Fruit fly (Drosophila melanogaster) whole organism, prepupa: ENCODE measurements around the gene CG7430.
"Not testable (repeated sequence)": the region's sequence is repeated elsewhere in the genome, so short reads cannot be mapped to it uniquely, and the experiment has no call there.

Experiments used
- CG10631 ChIP-seq: fragments of 200-800 bp; sonication (Bioruptor generic); optimal IDR thresholded peaks from 2 replicates; lab custom pipeline; 2016; ENCODE audit warnings: missing biosample characterization, missing genetic modification characterization
- CG10669 ChIP-seq: fragments of 200-800 bp; sonication (Bioruptor generic); optimal IDR thresholded peaks from 3 replicates; lab custom pipeline; 2018; ENCODE audit warnings: missing biosample characterization, mild to moderate bottlenecking, missing genetic modification characterization, moderate library complexity
- CG11294 ChIP-seq: fragments of 200-800 bp; sonication (Bioruptor generic); IDR thresholded peaks from 2 replicates; pipeline ENCODE4 v1.3.6; 2022; ENCODE audit warnings: missing biosample characterization, missing genetic modification characterization
- CG11902 ChIP-seq: fragments of 200-800 bp; sonication (Bioruptor generic); optimal IDR thresholded peaks from 3 replicates; lab custom pipeline; 2016; ENCODE audit warnings: missing biosample characterization, missing genetic modification characterization
- CG1621 ChIP-seq: fragments of 200-800 bp; sonication (Bioruptor generic); optimal IDR thresholded peaks from 3 replicates; lab custom pipeline; 2018; ENCODE audit warnings: missing biosample characterization, mild to moderate bottlenecking, missing genetic modification characterization
- CG3032 ChIP-seq: fragments of 200-800 bp; optimal IDR thresholded peaks from 2 replicates; lab custom pipeline; 2019; ENCODE audit warnings: missing biosample characterization, mild to moderate bottlenecking, missing genetic modification characterization, moderate library complexity
- CG34406 ChIP-seq: fragments of 200-800 bp; sonication (Bioruptor generic); optimal IDR thresholded peaks from 3 replicates; lab custom pipeline; 2016; ENCODE audit warnings: missing biosample characterization, missing genetic modification characterization
- CG4318 ChIP-seq: fragments of 200-800 bp; sonication (Bioruptor generic); optimal IDR thresholded peaks from 3 replicates; lab custom pipeline; 2017; ENCODE audit warnings: missing biosample characterization, mild to moderate bottlenecking, missing genetic modification characterization
- CG6163 ChIP-seq: fragments of 200-800 bp; sonication (Bioruptor generic); IDR thresholded peaks from 3 replicates; pipeline ENCODE4 v1.3.6; 2022; ENCODE audit warnings: missing biosample characterization, missing genetic modification characterization
- CG6792 ChIP-seq: fragments of 200-800 bp; sonication (Bioruptor generic); optimal IDR thresholded peaks from 3 replicates; lab custom pipeline; 2016; ENCODE audit warnings: missing biosample characterization, missing genetic modification characterization
- CG6854 ChIP-seq: fragments of 200-800 bp; sonication (Bioruptor generic); optimal IDR thresholded peaks from 2 replicates; lab custom pipeline; 2017; ENCODE audit warnings: missing biosample characterization, mild to moderate bottlenecking, missing genetic modification characterization
- CG8119 ChIP-seq: fragments of 200-800 bp; sonication (Bioruptor generic); IDR thresholded peaks from 3 replicates; pipeline ENCODE4 v1.3.6; 2022; ENCODE audit warnings: missing biosample characterization, missing genetic modification characterization
- CG8632 ChIP-seq: fragments of 200-800 bp; sonication (Bioruptor generic); optimal IDR thresholded peaks from 3 replicates; lab custom pipeline; 2016; ENCODE audit warnings: missing biosample characterization, missing genetic modification characterization
- CG9139 ChIP-seq: fragments of 200-800 bp; sonication (Bioruptor generic); optimal IDR thresholded peaks from 3 replicates; lab custom pipeline; 2017; ENCODE audit warnings: missing biosample characterization, mild to moderate bottlenecking, missing genetic modification characterization
- Eip78C ChIP-seq: fragments of 200-800 bp; sonication (Bioruptor generic); peaks from one replicate; lab custom pipeline; 2016; ENCODE audit warnings: missing biosample characterization, missing genetic modification characterization
- Eip93F ChIP-seq: fragments of 200-800 bp; sonication (Bioruptor generic); optimal IDR thresholded peaks from 2 replicates; lab custom pipeline; 2016; ENCODE audit warnings: missing biosample characterization, mild to moderate bottlenecking, missing genetic modification characterization
- Ets21C ChIP-seq: fragments of 200-800 bp; sonication (Bioruptor generic); optimal IDR thresholded peaks from 3 replicates; lab custom pipeline; 2016; ENCODE audit warnings: missing biosample characterization, missing genetic modification characterization
- Ets96B ChIP-seq: fragments of 200-800 bp; optimal IDR thresholded peaks from 2 replicates; lab custom pipeline; 2019; ENCODE audit warnings: missing biosample characterization, mild to moderate bottlenecking, missing genetic modification characterization, moderate library complexity
- Hr39 ChIP-seq: fragments of 200-800 bp; sonication (Bioruptor generic); optimal IDR thresholded peaks from 2 replicates; lab custom pipeline; 2016; ENCODE audit warnings: missing biosample characterization, missing genetic modification characterization
- Hr4 ChIP-seq: fragments of 200-800 bp; sonication (Bioruptor generic); optimal IDR thresholded peaks from 3 replicates; lab custom pipeline; 2016; ENCODE audit warnings: missing biosample characterization, missing genetic modification characterization
- Met ChIP-seq: fragments of 200-800 bp; sonication (Bioruptor generic); optimal IDR thresholded peaks from 3 replicates; lab custom pipeline; 2016; ENCODE audit warnings: missing biosample characterization, missing genetic modification characterization
- Smox ChIP-seq: fragments of 200-800 bp; sonication (Bioruptor generic); optimal IDR thresholded peaks from 3 replicates; lab custom pipeline; 2016; ENCODE audit warnings: missing biosample characterization, missing genetic modification characterization
- Sox102F ChIP-seq: fragments of 200-800 bp; sonication (Bioruptor generic); optimal IDR thresholded peaks from 2 replicates; lab custom pipeline; 2016; ENCODE audit warnings: missing biosample characterization, mild to moderate bottlenecking, missing genetic modification characterization
- Sox15 ChIP-seq: fragments of 200-800 bp; sonication (Bioruptor generic); optimal IDR thresholded peaks from 3 replicates; lab custom pipeline; 2016; ENCODE audit warnings: missing biosample characterization, missing genetic modification characterization
- achi ChIP-seq: fragments of 200-800 bp; sonication (Bioruptor generic); optimal IDR thresholded peaks from 3 replicates; lab custom pipeline; 2016; ENCODE audit warnings: missing biosample characterization, missing genetic modification characterization
- acj6 ChIP-seq: fragments of 200-800 bp; sonication (Bioruptor generic); optimal IDR thresholded peaks from 3 replicates; lab custom pipeline; 2016; ENCODE audit warnings: missing biosample characterization, missing genetic modification characterization
- cyc ChIP-seq: fragments of 200-800 bp; sonication (Bioruptor generic); optimal IDR thresholded peaks from 3 replicates; lab custom pipeline; 2016; ENCODE audit warnings: missing biosample characterization, missing genetic modification characterization
- dac ChIP-seq: fragments of 200-800 bp; sonication (Bioruptor generic); optimal IDR thresholded peaks from 2 replicates; lab custom pipeline; 2017; ENCODE audit warnings: missing biosample characterization, mild to moderate bottlenecking, missing genetic modification characterization
- dsx ChIP-seq: fragments of 200-800 bp; optimal IDR thresholded peaks from 3 replicates; lab custom pipeline; 2019; ENCODE audit warnings: missing biosample characterization, mild to moderate bottlenecking, missing genetic modification characterization, moderate library complexity; ENCODE audit not compliant: poor library complexity, severe bottlenecking
- eg ChIP-seq: fragments of 200-800 bp; sonication (Bioruptor generic); IDR thresholded peaks from 3 replicates; pipeline ENCODE4 v1.3.6; 2022; ENCODE audit warnings: missing biosample characterization, missing genetic modification characterization
- esn ChIP-seq: fragments of 200-800 bp; sonication (Bioruptor generic); optimal IDR thresholded peaks from 2 replicates; lab custom pipeline; 2016; ENCODE audit warnings: missing biosample characterization, mild to moderate bottlenecking, missing genetic modification characterization, moderate library complexity
- fd59A ChIP-seq: fragments of 200-800 bp; sonication (Bioruptor generic); optimal IDR thresholded peaks from 2 replicates; lab custom pipeline; 2017; ENCODE audit warnings: missing biosample characterization, mild to moderate bottlenecking, missing genetic modification characterization, missing genetic modification reagents
- fd85E ChIP-seq: fragments of 200-800 bp; sonication (Bioruptor generic); optimal IDR thresholded peaks from 3 replicates; lab custom pipeline; 2016; ENCODE audit warnings: missing biosample characterization, missing genetic modification characterization
- fkh ChIP-seq: fragments of 200-800 bp; sonication (Bioruptor generic); optimal IDR thresholded peaks from 3 replicates; lab custom pipeline; 2017; ENCODE audit warnings: missing biosample characterization, mild to moderate bottlenecking, missing genetic modification characterization, moderate library complexity
- net ChIP-seq: fragments of 200-800 bp; sonication (Bioruptor generic); optimal IDR thresholded peaks from 3 replicates; lab custom pipeline; 2016; ENCODE audit warnings: missing biosample characterization, missing genetic modification characterization
- pdm3 ChIP-seq: fragments of 200-800 bp; sonication (Bioruptor generic); optimal IDR thresholded peaks from 3 replicates; lab custom pipeline; 2016; ENCODE audit warnings: missing biosample characterization, missing genetic modification characterization
- ss ChIP-seq, 2 experiments: fragments of 200-800 bp; sonication (Bioruptor generic); optimal IDR thresholded peaks; 2 replicates in 1 of 2; 3 replicates in 1 of 2; lab custom pipeline; 2017 to 2018; ENCODE audit warnings: mild to moderate bottlenecking in 2 of 2, missing biosample characterization in 2 of 2, missing genetic modification characterization in 2 of 2, moderate library complexity in 1 of 2
- svp ChIP-seq: fragments of 200-800 bp; sonication (Bioruptor generic); peaks from one replicate; lab custom pipeline; 2016; ENCODE audit warnings: missing biosample characterization, missing genetic modification characterization
- vri ChIP-seq: fragments of 200-800 bp; sonication (Bioruptor generic); optimal IDR thresholded peaks from 3 replicates; lab custom pipeline; 2016; ENCODE audit warnings: missing biosample characterization, mild to moderate bottlenecking, missing genetic modification characterization

CG7430 gene

dm6 chr3L:17856655-17857479 lies 10.2 kb downstream of the CG7430 start, which contains the start of gene CG5535 (continued):
- TF ChIP-seq ss (GFP tag; optimal IDR thresholded peaks at IDR 0.05; lab: Kevin White, UChicago) (peak; percentile 48 to 52), CG9139 (GFP tag; lab: Kevin White, UChicago) (peak; percentile 50), CG11902 (peak; percentile 12), CG10669 (GFP tag; lab: Kevin White, UChicago) (peak; percentile 57), fd59A (GFP tag; lab: Kevin White, UChicago) (peak; percentile 60), Ets96B (tag; lab: Kevin White, UChicago) (peak; percentile 73), Hr39 (GFP tag; lab: Kevin White, UChicago) (peak; percentile 36), CG8119 (peak; percentile 77), pdm3 (GFP tag; lab: Kevin White, UChicago) (peak; percentile 64), Met (GFP tag; lab: Kevin White, UChicago) (no peak), Eip78C (GFP tag; lab: Kevin White, UChicago) (peak; percentile 90), Hr4 (GFP tag; lab: Kevin White, UChicago) (peak; percentile 73), fkh (GFP tag; lab: Kevin White, UChicago) (peak; percentile 68), svp (GFP tag; lab: Kevin White, UChicago) (no peak), CG6792 (GFP tag; lab: Kevin White, UChicago) (peak; percentile 66), CG34406 (peak; percentile 56), Sox15 (GFP tag; lab: Kevin White, UChicago) (peak; percentile 32), CG8632 (GFP tag; lab: Kevin White, UChicago) (peak; percentile 57), CG4318 (peak; percentile 88), achi (GFP tag; lab: Kevin White, UChicago) (peak; percentile 78), eg (GFP tag; lab: Robert Waterston, UW) (peak; percentile 76), vri (GFP tag; lab: Kevin White, UChicago) (peak; percentile 12), Smox (GFP tag; lab: Kevin White, UChicago) (no peak), cyc (GFP tag; lab: Kevin White, UChicago) (peak; percentile 2), CG6163 (no peak), esn (peak; percentile 65), Ets21C (no peak), dac (GFP tag; lab: Kevin White, UChicago) (peak; percentile 60), Eip93F (no peak), dsx (GFP tag; lab: Kevin White, UChicago) (peak; percentile 50), acj6 (GFP tag; lab: Kevin White, UChicago) (peak; percentile 76), CG10631 (peak; percentile 83), CG3032 (tag; lab: Kevin White, UChicago) (peak; percentile 75), Sox102F (GFP tag; lab: Kevin White, UChicago) (no peak), CG11294 (GFP tag; lab: Robert Waterston, UW) (peak; percentile 26; the same call in 1 of the 2 replicates), CG1621 (tag; lab: Kevin White, UChicago) (no peak), fd85E (GFP tag; lab: Kevin White, UChicago) (no peak)

dm6 chr3L:17858174-17858573 lies 11.5 kb downstream of the CG7430 start, which contains the start of gene CG34002:
TSS of gene CG34002 (plus strand) at chr3L:17858474.
- TF ChIP-seq CG6854; net (GFP tag; lab: Kevin White, UChicago); dac (GFP tag; lab: Kevin White, UChicago): not testable (repeated sequence)
- TF ChIP-seq, all 60 proteins: peak for 0; not testable (repeated sequence) for 60
